Fruit fly (Drosophila melanogaster) whole organism, embryonic: ENCODE results near the gene Bub1.

ENCODE experiments used
- BEAF-32 ChIP-seq: fragments of 200-800 bp; sonication (Bioruptor generic); optimal IDR thresholded peaks from 3 replicates; lab custom pipeline; 2017; ENCODE audit warnings: missing biosample characterization, missing genetic modification characterization, mild to moderate bottlenecking, moderate library complexity, missing genetic modification reagents
- CG13287 ChIP-seq: fragments of 200-800 bp; sonication (Bioruptor generic); IDR thresholded peaks from 2 replicates; pipeline ENCODE4 v1.3.6; 2022; ENCODE audit warnings: missing biosample characterization, missing genetic modification characterization; ENCODE audit not compliant: partially characterized antibody
- CG14014 ChIP-seq: fragments of 200-800 bp; sonication (Bioruptor generic); IDR thresholded peaks from 2 replicates; pipeline ENCODE4 v1.3.6; 2022; ENCODE audit warnings: missing biosample characterization, missing genetic modification characterization
- CG14710 ChIP-seq: fragments of 200-800 bp; sonication (Bioruptor generic); optimal IDR thresholded peaks from 3 replicates; lab custom pipeline; 2019; ENCODE audit warnings: missing biosample characterization, mild to moderate bottlenecking, missing genetic modification characterization, moderate library complexity
- CG15479 ChIP-seq: fragments of 200-800 bp; sonication (Bioruptor generic); optimal IDR thresholded peaks from 3 replicates; lab custom pipeline; 2019; ENCODE audit warnings: missing biosample characterization, mild to moderate bottlenecking, missing genetic modification characterization, moderate library complexity
- CG15514 ChIP-seq: fragments of 200-800 bp; sonication (Bioruptor generic); optimal IDR thresholded peaks from 3 replicates; lab custom pipeline; 2017; ENCODE audit warnings: missing biosample characterization, missing genetic modification characterization, mild to moderate bottlenecking, moderate library complexity, missing genetic modification reagents
- CG17186 ChIP-seq: fragments of 200-800 bp; sonication (Bioruptor generic); optimal IDR thresholded peaks from 3 replicates; lab custom pipeline; 2017; ENCODE audit warnings: missing biosample characterization, missing genetic modification reagents, missing genetic modification characterization
- CG42726 ChIP-seq: fragments of 200-800 bp; sonication (Bioruptor generic); IDR thresholded peaks from 2 replicates; pipeline ENCODE4 v1.3.6; 2022; ENCODE audit warnings: missing biosample characterization, missing genetic modification characterization; ENCODE audit not compliant: partially characterized antibody
- CG4617 ChIP-seq: fragments of 200-800 bp; sonication (Bioruptor generic); optimal IDR thresholded peaks from 3 replicates; lab custom pipeline; 2016; ENCODE audit warnings: missing biosample characterization, missing genetic modification characterization, borderline replicate concordance
- CG8281 ChIP-seq: fragments of 200-800 bp; sonication (Bioruptor generic); optimal IDR thresholded peaks from 2 replicates; lab custom pipeline; 2018; ENCODE audit warnings: missing biosample characterization, mild to moderate bottlenecking, missing genetic modification characterization, moderate library complexity
- Dll ChIP-seq: fragments of 200-800 bp; sonication (Bioruptor generic); IDR thresholded peaks from 4 replicates; pipeline ENCODE4 v1.3.6; 2022; ENCODE audit warnings: missing biosample characterization, missing genetic modification characterization; ENCODE audit not compliant: partially characterized antibody
- Doc3 ChIP-seq: fragments of 200-800 bp; sonication (Bioruptor generic); IDR thresholded peaks from 3 replicates; pipeline ENCODE4 v1.3.6; 2022; ENCODE audit warnings: missing biosample characterization, missing genetic modification characterization; ENCODE audit not compliant: partially characterized antibody
- Dp ChIP-seq: fragments of 200-800 bp; sonication (Bioruptor generic); optimal IDR thresholded peaks from 2 replicates; lab custom pipeline; 2018; ENCODE audit warnings: missing biosample characterization, mild to moderate bottlenecking, missing genetic modification characterization, moderate library complexity
- Dref ChIP-seq: fragments of 200-800 bp; sonication (Bioruptor generic); IDR thresholded peaks from 2 replicates; pipeline ENCODE4 v1.3.6; 2022; ENCODE audit warnings: missing biosample characterization, missing genetic modification characterization
- Gug ChIP-seq: fragments of 200-800 bp; sonication (Bioruptor generic); IDR thresholded peaks from 4 replicates; pipeline ENCODE4 v1.3.6; 2022; ENCODE audit warnings: missing biosample characterization, missing genetic modification characterization
- Hey ChIP-seq: fragments of 200-800 bp; sonication (Bioruptor generic); optimal IDR thresholded peaks from 3 replicates; lab custom pipeline; 2018; ENCODE audit warnings: missing biosample characterization, mild to moderate bottlenecking, missing genetic modification characterization
- MESR4 ChIP-seq: fragments of 200-800 bp; sonication (Bioruptor generic); optimal IDR thresholded peaks from 2 replicates; lab custom pipeline; 2018; ENCODE audit warnings: missing biosample characterization, mild to moderate bottlenecking, missing genetic modification characterization, moderate library complexity
- Opbp ChIP-seq: fragments of 200-800 bp; sonication (Bioruptor generic); IDR thresholded peaks from 3 replicates; pipeline ENCODE4 v1.3.6; 2022; ENCODE audit warnings: missing biosample characterization, missing genetic modification characterization; ENCODE audit not compliant: partially characterized antibody
- Sox102F ChIP-seq: fragments of 200-800 bp; sonication (Bioruptor generic); optimal IDR thresholded peaks from 2 replicates; lab custom pipeline; 2018; ENCODE audit warnings: missing biosample characterization, mild to moderate bottlenecking, missing genetic modification characterization, moderate library complexity
- Sry-δ ChIP-seq: fragments of 200-800 bp; sonication (Bioruptor generic); optimal IDR thresholded peaks from 2 replicates; lab custom pipeline; 2016; ENCODE audit warnings: missing biosample characterization, missing genetic modification characterization
- Vsx1 ChIP-seq: fragments of 200-800 bp; sonication (Bioruptor generic); optimal IDR thresholded peaks from 2 replicates; lab custom pipeline; 2017; ENCODE audit warnings: missing biosample characterization, mild to moderate bottlenecking, missing genetic modification characterization, missing genetic modification reagents
- YL-1 ChIP-seq: fragments of 200-800 bp; sonication (Bioruptor generic); optimal IDR thresholded peaks from 3 replicates; lab custom pipeline; 2017; ENCODE audit warnings: missing biosample characterization, mild to moderate bottlenecking, missing genetic modification characterization
- amos ChIP-seq: fragments of 200-800 bp; sonication (Bioruptor generic); IDR thresholded peaks from 2 replicates; pipeline ENCODE4 v1.3.6; 2022; ENCODE audit warnings: missing biosample characterization, missing genetic modification characterization; ENCODE audit not compliant: partially characterized antibody
- ato ChIP-seq: fragments of 200-800 bp; sonication (Bioruptor generic); IDR thresholded peaks from 2 replicates; pipeline ENCODE4 v1.3.6; 2022; ENCODE audit warnings: missing biosample characterization, missing genetic modification characterization; ENCODE audit not compliant: partially characterized antibody
- caup ChIP-seq: fragments of 200-800 bp; sonication (Bioruptor generic); optimal IDR thresholded peaks from 3 replicates; lab custom pipeline; 2017; ENCODE audit warnings: missing biosample characterization, mild to moderate bottlenecking, missing genetic modification characterization, moderate library complexity; ENCODE audit not compliant: severe bottlenecking
- cg ChIP-seq: fragments of 200-800 bp; sonication (Bioruptor generic); optimal IDR thresholded peaks from 3 replicates; lab custom pipeline; 2019; ENCODE audit warnings: missing biosample characterization, mild to moderate bottlenecking, missing genetic modification characterization, moderate library complexity
- chinmo ChIP-seq: fragments of 200-800 bp; sonication (Bioruptor generic); IDR thresholded peaks from 4 replicates; pipeline ENCODE4 v1.3.6; 2022; ENCODE audit warnings: missing biosample characterization, missing genetic modification characterization; ENCODE audit not compliant: partially characterized antibody
- cwo ChIP-seq: fragments of 200-800 bp; sonication (Bioruptor generic); optimal IDR thresholded peaks from 3 replicates; lab custom pipeline; 2017; ENCODE audit warnings: missing biosample characterization, missing genetic modification characterization, mild to moderate bottlenecking, moderate library complexity, missing genetic modification reagents
- dati ChIP-seq: fragments of 200-800 bp; sonication (Bioruptor generic); IDR thresholded peaks from 2 replicates; pipeline ENCODE4 v1.3.6; 2022; ENCODE audit warnings: missing biosample characterization, missing genetic modification characterization
- exex ChIP-seq: fragments of 200-800 bp; sonication (Bioruptor generic); optimal IDR thresholded peaks from 4 replicates; lab custom pipeline; 2018; ENCODE audit warnings: missing biosample characterization, mild to moderate bottlenecking, missing genetic modification characterization, moderate library complexity
- hb ChIP-seq: fragments of 200-800 bp; sonication (Bioruptor generic); IDR thresholded peaks from 3 replicates; pipeline ENCODE4 v1.3.6; 2022; ENCODE audit warnings: missing biosample characterization, missing genetic modification characterization; ENCODE audit not compliant: partially characterized antibody
- hbn ChIP-seq: fragments of 200-800 bp; sonication (Bioruptor generic); IDR thresholded peaks from 2 replicates; pipeline ENCODE4 v1.3.6; 2022; ENCODE audit warnings: missing biosample characterization, missing genetic modification characterization; ENCODE audit not compliant: partially characterized antibody
- knrl ChIP-seq: fragments of 200-800 bp; sonication (Bioruptor generic); IDR thresholded peaks from 3 replicates; pipeline ENCODE4 v1.3.6; 2022; ENCODE audit warnings: missing biosample characterization, missing genetic modification characterization; ENCODE audit not compliant: partially characterized antibody
- nerfin-2 ChIP-seq: fragments of 200-800 bp; sonication (Bioruptor generic); IDR thresholded peaks from 2 replicates; pipeline ENCODE4 v1.3.6; 2022; ENCODE audit warnings: missing biosample characterization, missing genetic modification characterization; ENCODE audit not compliant: partially characterized antibody
- pzg ChIP-seq: fragments of 200-800 bp; sonication (Bioruptor generic); optimal IDR thresholded peaks from 3 replicates; lab custom pipeline; 2018; ENCODE audit warnings: missing biosample characterization, mild to moderate bottlenecking, missing genetic modification characterization, moderate library complexity
- row ChIP-seq: fragments of 200-800 bp; sonication (Bioruptor generic); IDR thresholded peaks from 3 replicates; pipeline ENCODE4 v1.3.6; 2022; ENCODE audit warnings: missing biosample characterization, missing genetic modification characterization
- sna ChIP-seq: fragments of 200-800 bp; sonication (Bioruptor generic); IDR thresholded peaks from 2 replicates; pipeline ENCODE4 v1.3.6; 2022; ENCODE audit warnings: missing biosample characterization, missing genetic modification characterization; ENCODE audit not compliant: partially characterized antibody
- stwl ChIP-seq: fragments of 200-800 bp; sonication (Bioruptor generic); optimal IDR thresholded peaks from 3 replicates; lab custom pipeline; 2018; ENCODE audit warnings: missing biosample characterization, mild to moderate bottlenecking, missing genetic modification characterization, moderate library complexity
- tll ChIP-seq, 2 experiments: fragments of 200-800 bp in 1 of 2; fragments of >200 bp in 1 of 2; sonication (Bioruptor generic) in 1 of 2; optimal IDR thresholded peaks; 2 replicates each; lab custom pipeline; 2017 to 2019; ENCODE audit warnings: missing biosample characterization in 2 of 2, missing genetic modification characterization in 2 of 2, mild to moderate bottlenecking in 1 of 2, moderate library complexity in 1 of 2
- zen2 ChIP-seq: fragments of 200-800 bp; sonication (Bioruptor generic); IDR thresholded peaks from 3 replicates; pipeline ENCODE4 v1.3.6; 2022; ENCODE audit warnings: missing biosample characterization, missing genetic modification characterization; ENCODE audit not compliant: partially characterized antibody

The Bub1 gene

DNA sequence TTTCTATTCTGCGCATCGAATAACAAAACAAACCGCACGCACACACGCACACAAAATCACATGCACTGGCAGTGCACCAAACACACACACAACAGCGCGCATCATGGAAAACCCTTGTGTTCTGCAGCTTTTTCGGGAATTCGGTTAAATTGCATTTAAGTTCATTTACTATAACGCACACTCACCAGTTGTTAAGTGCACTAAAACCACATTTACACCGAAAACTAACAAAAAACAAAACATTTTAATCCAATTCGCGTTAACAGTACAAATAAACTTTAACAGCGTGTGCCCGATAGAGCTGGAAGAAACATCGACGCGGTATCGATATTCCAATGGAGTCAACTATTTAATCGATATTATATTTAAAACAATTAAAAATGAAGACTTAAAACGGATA is 7.6 kb upstream of the Bub1 start, which contains the start of gene tkv (continued):
- peak; percentile 78 for TF ChIP-seq BEAF-32 (GFP tag; lab: Kevin White, UChicago)
- TF ChIP-seq CG8281 (tag; lab: Kevin White, UChicago), result no peak
- TF ChIP-seq zen2 (GFP tag; lab: Robert Waterston, UW), result peak; percentile 56; the same call in 2 of the 3 replicates
- TF ChIP-seq tll (GFP tag; optimal IDR thresholded peaks at IDR 0.05; lab: Kevin White, UChicago), result peak in 1 of 2 experiments; percentile 50
- TF ChIP-seq caup, result no peak
- peak; percentile 68 for TF ChIP-seq MESR4 (GFP tag; lab: Kevin White, UChicago)
- no peak for TF ChIP-seq CG15514 (GFP tag; lab: Kevin White, UChicago)
- TF ChIP-seq exex (tag; lab: Kevin White, UChicago), result peak; percentile 35
- TF ChIP-seq CG14014 (GFP tag; lab: Robert Waterston, UW), result peak; percentile 10; the same call in 1 of the 2 replicates
- TF ChIP-seq Dref (GFP tag; lab: Robert Waterston, UW), result peak; percentile 75
- peak; percentile 95 for TF ChIP-seq chinmo
- TF ChIP-seq Vsx1 (GFP tag; lab: Kevin White, UChicago), result no peak
- TF ChIP-seq Opbp (GFP tag; lab: Robert Waterston, UW), result peak; percentile 89
- TF ChIP-seq Sry-δ, result peak; percentile 69
- TF ChIP-seq hb (GFP tag; lab: Robert Waterston, UW), result peak; percentile 59; the same call in 2 of the 3 replicates
- TF ChIP-seq Hey (tag; lab: Kevin White, UChicago), result no peak
- TF ChIP-seq cg (GFP tag; lab: Kevin White, UChicago), result peak; percentile 87
- peak; percentile 97 for TF ChIP-seq CG17186
- no peak for TF ChIP-seq CG14710 (tag; lab: Kevin White, UChicago)
- TF ChIP-seq pzg (GFP tag; lab: Kevin White, UChicago), result peak; percentile 47
- TF ChIP-seq amos (GFP tag; lab: Robert Waterston, UW), result peak; percentile 93
- no peak for TF ChIP-seq Gug (GFP tag; lab: Robert Waterston, UW)
- TF ChIP-seq Sox102F (GFP tag; lab: Kevin White, UChicago), result no peak
- TF ChIP-seq YL-1 (GFP tag; lab: Kevin White, UChicago), result no peak
- TF ChIP-seq sna (GFP tag; lab: Robert Waterston, UW), result peak; percentile 74
- TF ChIP-seq CG4617, result peak; percentile 23
- TF ChIP-seq Dll, result peak; percentile 88
- peak; percentile 76 for TF ChIP-seq hbn (GFP tag; lab: Robert Waterston, UW)
- TF ChIP-seq Doc3 (GFP tag; lab: Robert Waterston, UW), result peak; percentile 68
- TF ChIP-seq CG42726 (GFP tag; lab: Robert Waterston, UW), result peak; percentile 78
- peak; percentile 31; the same call in 1 of the 2 replicates for TF ChIP-seq nerfin-2
- TF ChIP-seq ato (GFP tag; lab: Robert Waterston, UW), result peak; percentile 57; the same call in 1 of the 2 replicates
- TF ChIP-seq dati, result no peak
- peak; percentile 85 for TF ChIP-seq CG13287 (GFP tag; lab: Robert Waterston, UW)
- TF ChIP-seq CG15479 (GFP tag; lab: Kevin White, UChicago), result no peak
- TF ChIP-seq stwl (tag; lab: Kevin White, UChicago), result peak; percentile 46
- peak; percentile 29 for TF ChIP-seq Dp
- TF ChIP-seq cwo, result no peak
- peak; percentile 80; the same call in 2 of the 3 replicates for TF ChIP-seq knrl (GFP tag; lab: Robert Waterston, UW)
- peak; percentile 7; the same call in 1 of the 3 replicates for TF ChIP-seq row (GFP tag; lab: Robert Waterston, UW)
